Fruit fly (Drosophila melanogaster) whole organism, embryonic: Measurements from ENCODE around the gene AANATL3.

Experiments
- Ada2b ChIP-seq: fragments of 200-800 bp; sonication (Bioruptor generic); IDR thresholded peaks from 2 replicates; pipeline ENCODE4 v1.3.6; 2022; ENCODE audit warnings: missing biosample characterization, missing genetic modification characterization
- CG10274 ChIP-seq: fragments of 200-800 bp; sonication (Bioruptor generic); optimal IDR thresholded peaks from 3 replicates; lab custom pipeline; 2017; ENCODE audit warnings: missing biosample characterization, mild to moderate bottlenecking, missing genetic modification characterization
- CG10366 ChIP-seq: fragments of 200-800 bp; sonication (Bioruptor generic); IDR thresholded peaks from 2 replicates; pipeline ENCODE4 v1.3.6; 2022; ENCODE audit warnings: missing biosample characterization, missing genetic modification characterization
- CG10543 ChIP-seq: fragments of 200-800 bp; sonication (Bioruptor generic); optimal IDR thresholded peaks from 3 replicates; lab custom pipeline; 2017; ENCODE audit warnings: missing biosample characterization, mild to moderate bottlenecking, missing genetic modification characterization, moderate library complexity
- CG12104 ChIP-seq: fragments of 200-800 bp; sonication (Bioruptor generic); optimal IDR thresholded peaks from 3 replicates; lab custom pipeline; 2016; ENCODE audit warnings: missing biosample characterization, missing genetic modification characterization
- CG13296 ChIP-seq: fragments of 200-800 bp; sonication (Bioruptor generic); optimal IDR thresholded peaks from 3 replicates; lab custom pipeline; 2018; ENCODE audit warnings: missing biosample characterization, mild to moderate bottlenecking, missing genetic modification characterization
- CG15269 ChIP-seq: fragments of 200-800 bp; sonication (Bioruptor generic); optimal IDR thresholded peaks from 2 replicates; lab custom pipeline; 2018; ENCODE audit warnings: missing biosample characterization, mild to moderate bottlenecking, missing genetic modification characterization, moderate library complexity
- CG1603 ChIP-seq: fragments of 200-800 bp; sonication (Bioruptor generic); optimal IDR thresholded peaks from 2 replicates; lab custom pipeline; 2019; ENCODE audit warnings: missing biosample characterization, mild to moderate bottlenecking, missing genetic modification characterization, moderate library complexity
- CG17328 ChIP-seq: fragments of 200-800 bp; sonication (Bioruptor generic); IDR thresholded peaks from 2 replicates; pipeline ENCODE4 v1.3.6; 2022; ENCODE audit warnings: missing biosample characterization, missing genetic modification characterization
- CG17359 ChIP-seq: fragments of 200-800 bp; sonication (Bioruptor generic); optimal IDR thresholded peaks from 3 replicates; lab custom pipeline; 2018; ENCODE audit warnings: missing biosample characterization, mild to moderate bottlenecking, missing genetic modification characterization, moderate library complexity
- CG17385 ChIP-seq: fragments of 200-800 bp; sonication (Bioruptor generic); optimal IDR thresholded peaks from 3 replicates; lab custom pipeline; 2018; ENCODE audit warnings: missing biosample characterization, mild to moderate bottlenecking, missing genetic modification characterization
- CG17802 ChIP-seq: fragments of 200-800 bp; sonication (Bioruptor generic); optimal IDR thresholded peaks from 2 replicates; lab custom pipeline; 2018; ENCODE audit warnings: missing biosample characterization, mild to moderate bottlenecking, missing genetic modification characterization, moderate library complexity
- CG2120 ChIP-seq: fragments of 200-800 bp; sonication (Bioruptor generic); optimal IDR thresholded peaks from 3 replicates; lab custom pipeline; 2016; ENCODE audit warnings: missing biosample characterization, missing genetic modification characterization
- CG2875 ChIP-seq: fragments of 200-800 bp; sonication (Bioruptor generic); optimal IDR thresholded peaks from 2 replicates; lab custom pipeline; 2017; ENCODE audit warnings: missing biosample characterization, mild to moderate bottlenecking, missing genetic modification characterization, missing genetic modification reagents
- CG3163 ChIP-seq: fragments of 200-800 bp; sonication (Bioruptor generic); optimal IDR thresholded peaks from 3 replicates; lab custom pipeline; 2016; ENCODE audit warnings: missing biosample characterization, missing genetic modification characterization
- CG5180 ChIP-seq: fragments of 200-800 bp; sonication (Bioruptor generic); optimal IDR thresholded peaks from 3 replicates; lab custom pipeline; 2017; ENCODE audit warnings: missing biosample characterization, missing genetic modification characterization, mild to moderate bottlenecking, moderate library complexity, missing genetic modification reagents
- CG7372 ChIP-seq: fragments of 200-800 bp; sonication (Bioruptor generic); IDR thresholded peaks from 2 replicates; pipeline ENCODE4 v1.3.6; 2022; ENCODE audit warnings: missing biosample characterization, missing genetic modification characterization
- CG8388 ChIP-seq: fragments of 200-800 bp; sonication (Bioruptor generic); optimal IDR thresholded peaks from 2 replicates; lab custom pipeline; 2019; ENCODE audit warnings: missing biosample characterization, mild to moderate bottlenecking, missing genetic modification characterization, moderate library complexity
- CG8924 ChIP-seq: fragments of 200-800 bp; optimal IDR thresholded peaks from 3 replicates; lab custom pipeline; 2019; ENCODE audit warnings: missing biosample characterization, mild to moderate bottlenecking, missing genetic modification characterization, moderate library complexity
- CG9609 ChIP-seq: fragments of 200-800 bp; sonication (Bioruptor generic); optimal IDR thresholded peaks from 3 replicates; lab custom pipeline; 2016; ENCODE audit warnings: missing biosample characterization, missing genetic modification characterization
- Fer2 ChIP-seq: fragments of 200-800 bp; sonication (Bioruptor generic); optimal IDR thresholded peaks from 2 replicates; lab custom pipeline; 2018; ENCODE audit warnings: missing biosample characterization, mild to moderate bottlenecking, missing genetic modification characterization, moderate library complexity
- HLH3B ChIP-seq: fragments of 200-800 bp; sonication (Bioruptor generic); IDR thresholded peaks from 2 replicates; pipeline ENCODE4 v1.3.6; 2022; ENCODE audit warnings: missing biosample characterization, missing genetic modification characterization
- NK7.1 ChIP-seq: fragments of 200-800 bp; sonication (Bioruptor generic); optimal IDR thresholded peaks from 3 replicates; lab custom pipeline; 2016; ENCODE audit warnings: missing biosample characterization, missing genetic modification characterization
- Nf-YC ChIP-seq: fragments of 200-800 bp; optimal IDR thresholded peaks from 3 replicates; lab custom pipeline; 2019; ENCODE audit warnings: missing biosample characterization, mild to moderate bottlenecking, missing genetic modification characterization, moderate library complexity
- Oaz ChIP-seq: fragments of 200-800 bp; sonication (Bioruptor generic); IDR thresholded peaks from 2 replicates; pipeline ENCODE4 v1.3.6; 2022; ENCODE audit warnings: missing biosample characterization, missing genetic modification characterization
- Scr ChIP-seq: fragments of 200-800 bp; sonication (Bioruptor generic); IDR thresholded peaks from 2 replicates; pipeline ENCODE4 v1.3.6; 2022; ENCODE audit warnings: missing biosample characterization, missing genetic modification characterization; ENCODE audit not compliant: partially characterized antibody
- Taf1 ChIP-seq: fragments of 200-800 bp; sonication (Bioruptor generic); IDR thresholded peaks from 2 replicates; pipeline ENCODE4 v1.3.6; 2022; ENCODE audit warnings: missing biosample characterization, missing genetic modification characterization
- Trl ChIP-seq, 3 experiments: fragments of >200 bp in 2 of 3; fragments of 200-800 bp in 1 of 3; sonication (Bioruptor generic) in 1 of 3; optimal IDR thresholded peaks; 2 replicates in 1 of 3; 3 replicates in 2 of 3; lab custom pipeline; 2016 to 2017; ENCODE audit warnings: missing biosample characterization in 1 of 3, missing genetic modification characterization in 1 of 3
- ara ChIP-seq: fragments of 200-800 bp; sonication (Bioruptor generic); IDR thresholded peaks from 2 replicates; pipeline ENCODE4 v1.3.6; 2022; ENCODE audit warnings: missing biosample characterization, missing genetic modification characterization
- bsh ChIP-seq, 2 experiments: fragments of 200-800 bp; sonication (Bioruptor generic); optimal IDR thresholded peaks; 2 replicates each; lab custom pipeline; 2017 to 2018; ENCODE audit warnings: mild to moderate bottlenecking in 2 of 2, missing biosample characterization in 2 of 2, missing genetic modification characterization in 2 of 2, moderate library complexity in 1 of 2
- dimm ChIP-seq: fragments of 200-800 bp; sonication (Bioruptor generic); IDR thresholded peaks from 2 replicates; pipeline ENCODE4 v1.3.6; 2022; ENCODE audit warnings: missing biosample characterization, missing genetic modification characterization
- eve ChIP-seq, 2 experiments: fragments of >200 bp; optimal IDR thresholded peaks; 2 replicates each; lab custom pipeline; 2017; ENCODE audit warnings: missing biosample characterization in 2 of 2, missing genetic modification characterization in 2 of 2
- fd3F ChIP-seq: fragments of 200-800 bp; sonication (Bioruptor generic); optimal IDR thresholded peaks from 2 replicates; lab custom pipeline; 2018; ENCODE audit warnings: missing biosample characterization, mild to moderate bottlenecking, missing genetic modification characterization, moderate library complexity
- hb ChIP-seq: fragments of 200-800 bp; sonication (Bioruptor generic); IDR thresholded peaks from 3 replicates; pipeline ENCODE4 v1.3.6; 2022; ENCODE audit warnings: missing biosample characterization, missing genetic modification characterization; ENCODE audit not compliant: partially characterized antibody
- hbn ChIP-seq: fragments of 200-800 bp; sonication (Bioruptor generic); IDR thresholded peaks from 2 replicates; pipeline ENCODE4 v1.3.6; 2022; ENCODE audit warnings: missing biosample characterization, missing genetic modification characterization; ENCODE audit not compliant: partially characterized antibody
- hkb ChIP-seq, 2 experiments: fragments of 200-800 bp in 1 of 2; fragments of >200 bp in 1 of 2; sonication (Bioruptor generic) in 1 of 2; IDR thresholded peaks in 1 of 2; optimal IDR thresholded peaks in 1 of 2; 2 replicates each; pipeline versions ENCODE4 v1.3.6 to Lab custom; 2017 to 2022; ENCODE audit warnings: missing biosample characterization in 1 of 2, missing genetic modification characterization in 1 of 2
- lmd ChIP-seq: fragments of 200-800 bp; sonication (Bioruptor generic); IDR thresholded peaks from 2 replicates; pipeline ENCODE4 v1.3.6; 2022; ENCODE audit warnings: missing biosample characterization, missing genetic modification characterization
- nom ChIP-seq: fragments of 200-800 bp; sonication (Bioruptor generic); optimal IDR thresholded peaks from 2 replicates; lab custom pipeline; 2017; ENCODE audit warnings: missing biosample characterization, missing genetic modification characterization, mild to moderate bottlenecking, moderate library complexity, missing genetic modification reagents
- oc ChIP-seq: fragments of 200-800 bp; sonication (Bioruptor generic); optimal IDR thresholded peaks from 2 replicates; lab custom pipeline; 2018; ENCODE audit warnings: missing biosample characterization, mild to moderate bottlenecking, missing genetic modification characterization, moderate library complexity
- pan ChIP-seq, 4 experiments: fragments of >200 bp in 3 of 4; fragments of 200-800 bp in 1 of 4; sonication (Bioruptor generic) in 1 of 4; optimal IDR thresholded peaks in 3 of 4; IDR thresholded peaks in 1 of 4; 2 replicates each; pipeline versions ENCODE4 v1.3.6 to Lab custom; 2017 to 2022; ENCODE audit warnings: missing biosample characterization in 2 of 4, missing genetic modification characterization in 2 of 4, mixed read lengths in 1 of 4
- pzg ChIP-seq: fragments of 200-800 bp; sonication (Bioruptor generic); optimal IDR thresholded peaks from 3 replicates; lab custom pipeline; 2018; ENCODE audit warnings: missing biosample characterization, mild to moderate bottlenecking, missing genetic modification characterization, moderate library complexity
- sc ChIP-seq, 3 experiments: fragments of >200 bp in 2 of 3; fragments of 200-800 bp in 1 of 3; sonication (Bioruptor generic) in 1 of 3; optimal IDR thresholded peaks; 2 replicates in 2 of 3; 3 replicates in 1 of 3; lab custom pipeline; 2017; ENCODE audit warnings: mild to moderate bottlenecking in 1 of 3, missing biosample characterization in 1 of 3, missing genetic modification characterization in 1 of 3, missing genetic modification reagents in 1 of 3
- sens ChIP-seq: fragments of 200-800 bp; sonication (Bioruptor generic); peaks from one replicate; lab custom pipeline; 2016; ENCODE audit warnings: missing biosample characterization, missing genetic modification characterization
- sug ChIP-seq: fragments of 200-800 bp; optimal IDR thresholded peaks from 2 replicates; lab custom pipeline; 2019; ENCODE audit warnings: missing biosample characterization, mild to moderate bottlenecking, missing genetic modification characterization, moderate library complexity
- tna ChIP-seq: fragments of 200-800 bp; sonication (Bioruptor generic); IDR thresholded peaks from 2 replicates; pipeline ENCODE4 v1.3.6; 2022; ENCODE audit warnings: missing biosample characterization, missing genetic modification characterization; ENCODE audit not compliant: partially characterized antibody
- tup ChIP-seq: fragments of 200-800 bp; sonication (Bioruptor generic); optimal IDR thresholded peaks from 2 replicates; lab custom pipeline; 2016; ENCODE audit warnings: missing biosample characterization, mild to moderate bottlenecking, missing genetic modification characterization, moderate library complexity

The AANATL3 gene

dm6 chr2L:20025711-20026110, at the start of gene AANATL3:
Gene AANATL3 (minus strand): TSS chr2L:20025811.
- TF ChIP-seq Oaz (GFP tag; lab: Robert Waterston, UW) (no peak), oc (no peak), Taf1 (GFP tag; lab: Robert Waterston, UW) (no peak), CG1603 (tag; lab: Kevin White, UChicago) (no peak), Fer2 (tag; lab: Kevin White, UChicago) (no peak), CG8388 (GFP tag; lab: Kevin White, UChicago) (no peak), Ada2b (GFP tag; lab: Robert Waterston, UW) (no peak), Trl (optimal IDR thresholded peaks at IDR 0.05; lab: Kevin White, UChicago) (no peak), Trl (GFP tag; optimal IDR thresholded peaks at IDR 0.05; lab: Kevin White, UChicago) (no peak), CG17328 (GFP tag; lab: Robert Waterston, UW) (no peak), hkb (optimal IDR thresholded peaks at IDR 0.05; lab: Kevin White, UChicago) (no peak), hkb (GFP tag; IDR thresholded peaks at IDR 0.05; lab: Robert Waterston, UW) (no peak), CG2875 (GFP tag; lab: Kevin White, UChicago) (no peak), ara (GFP tag; lab: Robert Waterston, UW) (no peak), tup (no peak), CG3163 (GFP tag; lab: Kevin White, UChicago) (no peak), CG10274 (GFP tag; lab: Kevin White, UChicago) (no peak)

- TF ChIP-seq eve (GFP tag; optimal IDR thresholded peaks at IDR 0.05; lab: Kevin White, UChicago) (peak in 1 of 2 experiments; percentile 2), CG17359 (no peak), bsh (GFP tag; optimal IDR thresholded peaks at IDR 0.05; lab: Kevin White, UChicago) (peak in 1 of 2 experiments; percentile 49), pzg (GFP tag; lab: Kevin White, UChicago) (peak; percentile 72), Scr (peak; percentile 52; the same call in 1 of the 2 replicates), tna (GFP tag; lab: Robert Waterston, UW) (no peak), CG2120 (peak; percentile 74), CG17385 (GFP tag; lab: Kevin White, UChicago) (peak; percentile 30), CG5180 (no peak), dimm (GFP tag; lab: Robert Waterston, UW) (no peak), hb (GFP tag; lab: Robert Waterston, UW) (no peak), CG10543 (no peak), CG9609 (GFP tag; lab: Kevin White, UChicago) (no peak), CG8924 (tag; lab: Kevin White, UChicago) (peak; percentile 59), CG10366 (GFP tag; lab: Robert Waterston, UW) (peak; percentile 59; the same call in 1 of the 2 replicates), lmd (peak; percentile 74), sens (GFP tag; lab: Kevin White, UChicago) (peak; percentile 94), Nf-YC (tag; lab: Kevin White, UChicago) (peak; percentile 49), NK7.1 (peak; percentile 16), CG13296 (GFP tag; lab: Kevin White, UChicago) (no peak), sug (tag; lab: Kevin White, UChicago) (peak; percentile 73), fd3F (GFP tag; lab: Kevin White, UChicago) (peak; percentile 8), pan (optimal IDR thresholded peaks at IDR 0.05; lab: Kevin White, UChicago) (no peak), pan (GFP tag; optimal IDR thresholded peaks at IDR 0.05 in 1 of 2, IDR thresholded peaks at IDR 0.05 in 1 of 2) (no peak), sc (optimal IDR thresholded peaks at IDR 0.05; lab: Kevin White, UChicago) (no peak), sc (GFP tag; optimal IDR thresholded peaks at IDR 0.05; lab: Kevin White, UChicago) (peak; percentile 27), CG12104 (GFP tag; lab: Kevin White, UChicago) (peak; percentile 67), CG17802 (tag; lab: Kevin White, UChicago) (no peak), CG15269 (tag; lab: Kevin White, UChicago) (peak; percentile 60), CG7372 (GFP tag; lab: Robert Waterston, UW) (0 out of 2 replicates have a peak, but pooled peaks have one; percentile 11), hbn (GFP tag; lab: Robert Waterston, UW) (no peak), nom (GFP tag; lab: Kevin White, UChicago) (no peak), HLH3B (peak; percentile 57)
Measured at dm6 chr2L:20075234-20075803, 49.7 kb upstream of the AANATL3 start, which contains the start of the genes pr and neb. Gene pr (minus strand): TSS chr2L:20075458. Gene neb (plus strand): TSS chr2L:20075757.
